ENCODE assay signal across 1 fruit fly cellular context in the genomic region with DNA sequence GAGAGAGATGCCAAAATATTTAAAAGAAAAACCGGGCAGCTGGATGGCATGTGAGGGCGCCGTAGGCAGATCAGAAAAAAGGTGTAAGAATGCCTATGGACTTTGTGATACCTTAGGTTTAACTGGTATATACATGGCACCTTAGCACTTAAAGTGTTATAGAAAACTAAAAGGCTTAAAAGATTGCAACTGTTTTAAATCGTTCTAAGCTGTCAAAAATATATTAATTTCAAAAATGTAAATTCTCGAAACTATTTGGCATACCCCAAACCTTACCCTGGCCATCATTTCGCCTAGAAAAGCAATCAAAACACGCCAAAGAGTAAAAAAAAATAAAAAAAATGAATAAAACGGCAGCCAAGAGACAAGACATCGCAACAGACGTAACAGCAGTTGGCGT.
TF ChIP-seq lines count a peak whose summit lies in the region.

No protein-coding gene starts in this region.

TF ChIP-seq in whole organism, embryonic, 481 proteins besides CTCF, POLR2A, EP300 and RAD21 (continued from another document):
- TF ChIP-seq kni (GFP tag; optimal IDR thresholded peaks at IDR 0.05; lab: Kevin White, UChicago) (no peak), CG32772 (GFP tag; IDR thresholded peaks at IDR 0.05; lab: Robert Waterston, UW) (no peak), p53 (GFP tag; optimal IDR thresholded peaks at IDR 0.05; lab: Kevin White, UChicago) (no peak), Hr51 (GFP tag; optimal IDR thresholded peaks at IDR 0.05; lab: Kevin White, UChicago) (no peak), cad (GFP tag; optimal IDR thresholded peaks at IDR 0.05; lab: Kevin White, UChicago) (no peak), CG4730 (GFP tag; IDR thresholded peaks at IDR 0.05; lab: Robert Waterston, UW) (no peak; the same call in 1 of the 2 replicates)
